Worm (Caenorhabditis elegans) whole organism, L2 larva: ENCODE results near the gene immp-1.

Experiments used
- ama-1 ChIP-seq: fragments of 150-350 bp; optimal IDR thresholded peaks from 2 replicates; lab custom pipeline; 2018; ENCODE audit warnings: inconsistent platforms
- blmp-1 ChIP-seq: sonication (generic microtip); optimal IDR thresholded peaks from 2 replicates; lab custom pipeline; 2017; ENCODE audit warnings: missing genetic modification characterization, mild to moderate bottlenecking, missing compliant biosample characterization, antibody characterized with exemption, moderate library complexity; ENCODE audit not compliant: insufficient read depth
- ceh-82 ChIP-seq: fragments of 150-350 bp; optimal IDR thresholded peaks from 2 replicates; lab custom pipeline; 2014; ENCODE audit warnings: missing biosample characterization, missing genetic modification characterization
- crh-2 ChIP-seq: sonication (generic microtip); optimal IDR thresholded peaks from 2 replicates; lab custom pipeline; 2017; ENCODE audit warnings: missing biosample characterization, missing genetic modification characterization
- dmd-4 ChIP-seq: sonication (generic microtip); optimal IDR thresholded peaks from 2 replicates; lab custom pipeline; 2017; ENCODE audit warnings: missing biosample characterization, missing genetic modification characterization
- egl-27 ChIP-seq: sonication (generic microtip); optimal IDR thresholded peaks from 3 replicates; lab custom pipeline; 2017; ENCODE audit warnings: missing biosample characterization, missing genetic modification reagents, missing genetic modification characterization
- lin-13 ChIP-seq: fragments of 150-350 bp; optimal IDR thresholded peaks from 2 replicates; lab custom pipeline; 2014; ENCODE audit warnings: missing biosample characterization, missing genetic modification reagents, missing genetic modification characterization
- nhr-11 ChIP-seq: fragments of 150-350 bp; optimal IDR thresholded peaks from 2 replicates; lab custom pipeline; 2014; ENCODE audit warnings: missing biosample characterization, missing genetic modification characterization
- nhr-12 ChIP-seq: fragments of 150-350 bp; optimal IDR thresholded peaks from 2 replicates; lab custom pipeline; 2014; ENCODE audit warnings: missing biosample characterization, missing genetic modification characterization
- nhr-237 ChIP-seq: fragments of 150-350 bp; optimal IDR thresholded peaks from 2 replicates; lab custom pipeline; 2014; ENCODE audit warnings: missing biosample characterization, missing genetic modification characterization
- nhr-25 ChIP-seq: fragments of 150-350 bp; sonication (generic microtip); optimal IDR thresholded peaks from 3 replicates; lab custom pipeline; 2014; ENCODE audit warnings: missing biosample characterization, missing genetic modification characterization
- sma-9 ChIP-seq, 2 experiments: fragments of 150-350 bp in 1 of 2; sonication (generic microtip) in 1 of 2; optimal IDR thresholded peaks; 2 replicates each; lab custom pipeline; 2014 to 2016; ENCODE audit warnings: missing genetic modification characterization in 2 of 2, mild to moderate bottlenecking in 1 of 2, missing biosample characterization in 1 of 2, missing compliant biosample characterization in 1 of 2, missing genetic modification reagents in 1 of 2, moderate library complexity in 1 of 2
- unc-55 ChIP-seq: fragments of 150-350 bp; sonication (generic microtip); optimal IDR thresholded peaks from 3 replicates; lab custom pipeline; 2014; ENCODE audit warnings: missing biosample characterization, missing genetic modification reagents, missing genetic modification characterization

DNA sequence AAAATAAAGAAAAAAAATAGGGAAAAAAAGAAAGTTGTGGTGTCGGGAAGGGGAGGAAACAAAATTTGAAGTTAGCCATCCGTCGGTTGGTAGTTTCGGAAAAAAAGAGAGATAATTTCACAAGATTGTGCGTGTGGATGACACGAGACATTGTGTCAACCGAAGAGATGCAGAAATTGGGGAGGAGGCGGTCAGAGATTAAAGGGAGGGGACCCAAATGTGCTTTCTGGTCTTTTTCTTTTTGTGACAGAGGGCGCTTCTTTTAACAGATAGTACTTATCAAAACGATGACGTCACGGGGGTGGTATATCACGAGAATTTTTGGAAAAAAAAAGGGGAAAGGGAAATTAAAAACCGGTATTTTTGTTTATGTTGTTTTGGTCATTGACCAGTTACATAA is 36.3 kb upstream of the immp-1 start:
- no peak for TF ChIP-seq nhr-25 (tag; lab: Kevin White, UChicago)
- peak; percentile 33 for TF ChIP-seq blmp-1
- TF ChIP-seq ceh-82 (tag; lab: Kevin White, UChicago) = no peak
- peak; percentile 47 for TF ChIP-seq unc-55 (GFP tag; lab: Kevin White, UChicago)
- TF ChIP-seq lin-13 (GFP tag; lab: Kevin White, UChicago) = peak; percentile 27
- TF ChIP-seq dmd-4 (tag; lab: Kevin White, UChicago) = no peak
- TF ChIP-seq ama-1 = no peak
- TF ChIP-seq nhr-237 (tag; lab: Kevin White, UChicago) = no peak
- TF ChIP-seq crh-2 (tag; lab: Kevin White, UChicago) = peak; percentile 46
- no peak for TF ChIP-seq nhr-12 (tag; lab: Kevin White, UChicago)
- TF ChIP-seq nhr-11 = no peak
- peak; percentile 16 for TF ChIP-seq egl-27
- TF ChIP-seq sma-9 (GFP tag; optimal IDR thresholded peaks at IDR 0.05; lab: Kevin White, UChicago) = peak; percentile 70
- TF ChIP-seq sma-9 (tag; optimal IDR thresholded peaks at IDR 0.05; lab: Kevin White, UChicago) = no peak
